Worm (Caenorhabditis elegans) whole organism, L2 larva: ENCODE data around the gene vps-35.

Source experiments
- mab-5 ChIP-seq: fragments of 150-350 bp; optimal IDR thresholded peaks from 2 replicates; lab custom pipeline; 2014; ENCODE audit warnings: missing biosample characterization, missing genetic modification characterization
- nhr-237 ChIP-seq: fragments of 150-350 bp; optimal IDR thresholded peaks from 2 replicates; lab custom pipeline; 2014; ENCODE audit warnings: missing biosample characterization, missing genetic modification characterization

ce11 chrII:5884252-5884651 is 23.4 kb upstream of the vps-35 start, which contains the start of gene rfip-1:
- TF ChIP-seq mab-5 (no peak), nhr-237 (no peak)
